Fruit fly (Drosophila melanogaster): ENCODE data around the gene Mur18B.

The Mur18B gene

dm6 chrX:19259802-19260695 is 47.0 kb downstream of the Mur18B start:
- TF ChIP-seq Hr96 (GFP tag; optimal IDR thresholded peaks at IDR 0.05) = no peak
- no peak for TF ChIP-seq CG7045 (GFP tag; optimal IDR thresholded peaks at IDR 0.05)
- no peak for TF ChIP-seq CG7101 (tag; optimal IDR thresholded peaks at IDR 0.05)
- peak; percentile 28 to 61 for TF ChIP-seq cnc (optimal IDR thresholded peaks at IDR 0.05)
- TF ChIP-seq CG11617 (GFP tag; optimal IDR thresholded peaks at IDR 0.05) = no peak
- TF ChIP-seq pad (GFP tag; optimal IDR thresholded peaks at IDR 0.05) = peak; percentile 91
- TF ChIP-seq tj (GFP tag; optimal IDR thresholded peaks at IDR 0.05) = peak; percentile 29
- TF ChIP-seq CG5204 (GFP tag; optimal IDR thresholded peaks at IDR 0.05) = no peak
- no peak for TF ChIP-seq CG14711 (tag; optimal IDR thresholded peaks at IDR 0.05)
- TF ChIP-seq cic (GFP tag; optimal IDR thresholded peaks at IDR 0.05) = peak; percentile 35
- TF ChIP-seq toe (GFP tag; optimal IDR thresholded peaks at IDR 0.05) = no peak
- TF ChIP-seq bab1 (GFP tag; optimal IDR thresholded peaks at IDR 0.05) = no peak
- TF ChIP-seq Mnt (GFP tag; optimal IDR thresholded peaks at IDR 0.05) = peak; percentile 29
- TF ChIP-seq CG1620 (GFP tag; optimal IDR thresholded peaks at IDR 0.05) = no peak
- no peak for TF ChIP-seq Crg-1 (GFP tag; optimal IDR thresholded peaks at IDR 0.05)
- no peak for TF ChIP-seq CG12768 (GFP tag; optimal IDR thresholded peaks at IDR 0.05)
- TF ChIP-seq Clk (GFP tag; optimal IDR thresholded peaks at IDR 0.05) = no peak
- no peak for TF ChIP-seq kay (GFP tag; ENCODE audit: borderline replicate concordance)
- peak; percentile 99 for TF ChIP-seq ovo (GFP tag; optimal IDR thresholded peaks at IDR 0.05)
- TF ChIP-seq CG33017 (tag; optimal IDR thresholded peaks at IDR 0.05) = no peak

dm6 chrX:19260696-19260989 is 47.6 kb downstream of the Mur18B start:
- no peak for TF ChIP-seq CG12768 (GFP tag; optimal IDR thresholded peaks at IDR 0.05)
- no peak for TF ChIP-seq CG7101 (tag; optimal IDR thresholded peaks at IDR 0.05)
- no peak for TF ChIP-seq CG7045 (GFP tag; optimal IDR thresholded peaks at IDR 0.05)
- peak; percentile 48 for TF ChIP-seq ovo (GFP tag; optimal IDR thresholded peaks at IDR 0.05)
- no peak for TF ChIP-seq CG14711 (tag; optimal IDR thresholded peaks at IDR 0.05)
- TF ChIP-seq cnc (optimal IDR thresholded peaks at IDR 0.05) = no peak
- no peak for TF ChIP-seq CG1620 (GFP tag; optimal IDR thresholded peaks at IDR 0.05)
- TF ChIP-seq CG5204 (GFP tag; optimal IDR thresholded peaks at IDR 0.05) = no peak
- no peak for TF ChIP-seq CG33017 (tag; optimal IDR thresholded peaks at IDR 0.05)
- peak; percentile 46 for TF ChIP-seq tj (GFP tag; optimal IDR thresholded peaks at IDR 0.05)
- no peak for TF ChIP-seq cic (GFP tag; optimal IDR thresholded peaks at IDR 0.05)
- no peak for TF ChIP-seq bab1 (GFP tag; optimal IDR thresholded peaks at IDR 0.05)
- TF ChIP-seq pad (GFP tag; optimal IDR thresholded peaks at IDR 0.05) = no peak
- TF ChIP-seq toe (GFP tag; optimal IDR thresholded peaks at IDR 0.05) = no peak
- no peak for TF ChIP-seq Crg-1 (GFP tag; optimal IDR thresholded peaks at IDR 0.05)
- TF ChIP-seq Mnt (GFP tag; optimal IDR thresholded peaks at IDR 0.05) = peak; percentile 30
- no peak for TF ChIP-seq Clk (GFP tag; optimal IDR thresholded peaks at IDR 0.05)
- TF ChIP-seq Hr96 (GFP tag; optimal IDR thresholded peaks at IDR 0.05) = no peak
- no peak for TF ChIP-seq CG11617 (GFP tag; optimal IDR thresholded peaks at IDR 0.05)
- no peak for TF ChIP-seq kay (GFP tag; ENCODE audit: borderline replicate concordance)

- no peak for TF ChIP-seq Hr96 (GFP tag; optimal IDR thresholded peaks at IDR 0.05)
- no peak for TF ChIP-seq CG11617 (GFP tag; optimal IDR thresholded peaks at IDR 0.05)
- TF ChIP-seq CG7045 (GFP tag; optimal IDR thresholded peaks at IDR 0.05) = no peak
- no peak for TF ChIP-seq CG33017 (tag; optimal IDR thresholded peaks at IDR 0.05)
- no peak for TF ChIP-seq CG5204 (GFP tag; optimal IDR thresholded peaks at IDR 0.05)
- no peak for TF ChIP-seq ovo (GFP tag; optimal IDR thresholded peaks at IDR 0.05)
- TF ChIP-seq CG12768 (GFP tag; optimal IDR thresholded peaks at IDR 0.05) = no peak
- TF ChIP-seq Mnt (GFP tag; optimal IDR thresholded peaks at IDR 0.05) = no peak
- no peak for TF ChIP-seq cic (GFP tag; optimal IDR thresholded peaks at IDR 0.05)
- no peak for TF ChIP-seq CG14711 (tag; optimal IDR thresholded peaks at IDR 0.05)
- no peak for TF ChIP-seq bab1 (GFP tag; optimal IDR thresholded peaks at IDR 0.05)
Observed at dm6 chrX:19261071-19261470, 48.0 kb downstream of the Mur18B start, which contains the start of gene rictor. TSS of gene rictor (minus strand) at chrX:19261240.

dm6 chrX:19261528-19262102 is 48.6 kb downstream of the Mur18B start, which contains the start of gene Vav:
TSS of gene Vav (plus strand) at chrX:19261820.
- TF ChIP-seq Mnt (GFP tag; optimal IDR thresholded peaks at IDR 0.05) (no peak), CG7045 (GFP tag; optimal IDR thresholded peaks at IDR 0.05) (no peak), ovo (GFP tag; optimal IDR thresholded peaks at IDR 0.05) (no peak), CG5204 (GFP tag; optimal IDR thresholded peaks at IDR 0.05) (no peak), tj (GFP tag; optimal IDR thresholded peaks at IDR 0.05) (peak; percentile 15), toe (GFP tag; optimal IDR thresholded peaks at IDR 0.05) (no peak), CG12768 (GFP tag; optimal IDR thresholded peaks at IDR 0.05) (no peak), CG14711 (tag; optimal IDR thresholded peaks at IDR 0.05) (no peak), cic (GFP tag; optimal IDR thresholded peaks at IDR 0.05) (no peak), bab1 (GFP tag; optimal IDR thresholded peaks at IDR 0.05) (peak; percentile 52), cnc (optimal IDR thresholded peaks at IDR 0.05) (no peak), pad (GFP tag; optimal IDR thresholded peaks at IDR 0.05) (no peak), CG11617 (GFP tag; optimal IDR thresholded peaks at IDR 0.05) (no peak), kay (GFP tag; ENCODE audit: borderline replicate concordance) (no peak)

- TF ChIP-seq cic (GFP tag; optimal IDR thresholded peaks at IDR 0.05) (no peak), Clk (GFP tag; optimal IDR thresholded peaks at IDR 0.05) (no peak), bab1 (GFP tag; optimal IDR thresholded peaks at IDR 0.05) (peak; percentile 41), CG7101 (tag; optimal IDR thresholded peaks at IDR 0.05) (peak; percentile 15), CG33017 (tag; optimal IDR thresholded peaks at IDR 0.05) (no peak)
Observed at dm6 chrX:19262553-19262952, 49.5 kb downstream of the Mur18B start.

- TF ChIP-seq cic (GFP tag; optimal IDR thresholded peaks at IDR 0.05) = no peak
- no peak for TF ChIP-seq bab1 (GFP tag; optimal IDR thresholded peaks at IDR 0.05)
- TF ChIP-seq kay (GFP tag; ENCODE audit: borderline replicate concordance) = no peak
- TF ChIP-seq tj (GFP tag; optimal IDR thresholded peaks at IDR 0.05) = no peak
Observed at dm6 chrX:19264396-19264795, 51.3 kb downstream of the Mur18B start.

Measured in whole organism, adult.